Fruit fly (Drosophila melanogaster) whole organism, prepupa: ENCODE measurements around the gene mahe.

Source experiments
- Blimp-1 ChIP-seq: fragments of 200-800 bp; sonication (Bioruptor generic); optimal IDR thresholded peaks from 3 replicates; lab custom pipeline; 2017; ENCODE audit warnings: missing biosample characterization, missing genetic modification characterization, mild to moderate bottlenecking, moderate library complexity, missing genetic modification reagents
- CG10631 ChIP-seq: fragments of 200-800 bp; sonication (Bioruptor generic); optimal IDR thresholded peaks from 2 replicates; lab custom pipeline; 2016; ENCODE audit warnings: missing biosample characterization, missing genetic modification characterization
- CG10669 ChIP-seq: fragments of 200-800 bp; sonication (Bioruptor generic); optimal IDR thresholded peaks from 3 replicates; lab custom pipeline; 2018; ENCODE audit warnings: missing biosample characterization, mild to moderate bottlenecking, missing genetic modification characterization, moderate library complexity
- CG11294 ChIP-seq: fragments of 200-800 bp; sonication (Bioruptor generic); IDR thresholded peaks from 2 replicates; pipeline ENCODE4 v1.3.6; 2022; ENCODE audit warnings: missing biosample characterization, missing genetic modification characterization
- CG15336 ChIP-seq: fragments of 200-800 bp; sonication (Bioruptor generic); IDR thresholded peaks from 2 replicates; pipeline ENCODE4 v1.3.6; 2022; ENCODE audit warnings: missing biosample characterization, missing genetic modification characterization
- CG1621 ChIP-seq: fragments of 200-800 bp; sonication (Bioruptor generic); optimal IDR thresholded peaks from 3 replicates; lab custom pipeline; 2018; ENCODE audit warnings: missing biosample characterization, mild to moderate bottlenecking, missing genetic modification characterization
- CG16779 ChIP-seq: fragments of 200-800 bp; sonication (Bioruptor generic); optimal IDR thresholded peaks from 3 replicates; lab custom pipeline; 2017; ENCODE audit warnings: missing biosample characterization, mild to moderate bottlenecking, missing genetic modification characterization
- CG31627 ChIP-seq: fragments of 200-800 bp; sonication (Bioruptor generic); optimal IDR thresholded peaks from 3 replicates; lab custom pipeline; 2016; ENCODE audit warnings: missing biosample characterization, missing genetic modification characterization
- CG32006 ChIP-seq: fragments of 200-800 bp; sonication (Bioruptor generic); optimal IDR thresholded peaks from 3 replicates; lab custom pipeline; 2017; ENCODE audit warnings: missing biosample characterization, mild to moderate bottlenecking, missing genetic modification characterization
- CG34406 ChIP-seq: fragments of 200-800 bp; sonication (Bioruptor generic); optimal IDR thresholded peaks from 3 replicates; lab custom pipeline; 2016; ENCODE audit warnings: missing biosample characterization, missing genetic modification characterization
- CG3919 ChIP-seq: fragments of 200-800 bp; sonication (Bioruptor generic); optimal IDR thresholded peaks from 3 replicates; lab custom pipeline; 2016; ENCODE audit warnings: missing biosample characterization, missing genetic modification characterization
- CG4318 ChIP-seq: fragments of 200-800 bp; sonication (Bioruptor generic); optimal IDR thresholded peaks from 3 replicates; lab custom pipeline; 2017; ENCODE audit warnings: missing biosample characterization, mild to moderate bottlenecking, missing genetic modification characterization
- CG6163 ChIP-seq: fragments of 200-800 bp; sonication (Bioruptor generic); IDR thresholded peaks from 3 replicates; pipeline ENCODE4 v1.3.6; 2022; ENCODE audit warnings: missing biosample characterization, missing genetic modification characterization
- CG6276 ChIP-seq: fragments of 200-800 bp; sonication (Bioruptor generic); optimal IDR thresholded peaks from 2 replicates; lab custom pipeline; 2017; ENCODE audit warnings: missing biosample characterization, mild to moderate bottlenecking, missing genetic modification characterization
- CG6792 ChIP-seq: fragments of 200-800 bp; sonication (Bioruptor generic); optimal IDR thresholded peaks from 3 replicates; lab custom pipeline; 2016; ENCODE audit warnings: missing biosample characterization, missing genetic modification characterization
- CG6854 ChIP-seq: fragments of 200-800 bp; sonication (Bioruptor generic); optimal IDR thresholded peaks from 2 replicates; lab custom pipeline; 2017; ENCODE audit warnings: missing biosample characterization, mild to moderate bottlenecking, missing genetic modification characterization
- CG7368 ChIP-seq: fragments of 200-800 bp; sonication (Bioruptor generic); optimal IDR thresholded peaks from 3 replicates; lab custom pipeline; 2016; ENCODE audit warnings: missing biosample characterization, missing genetic modification characterization
- CG8119 ChIP-seq: fragments of 200-800 bp; sonication (Bioruptor generic); IDR thresholded peaks from 3 replicates; pipeline ENCODE4 v1.3.6; 2022; ENCODE audit warnings: missing biosample characterization, missing genetic modification characterization
- CG8319 ChIP-seq: fragments of 200-800 bp; sonication (Bioruptor generic); optimal IDR thresholded peaks from 3 replicates; lab custom pipeline; 2016; ENCODE audit warnings: missing biosample characterization, missing genetic modification characterization
- CG9139 ChIP-seq: fragments of 200-800 bp; sonication (Bioruptor generic); optimal IDR thresholded peaks from 3 replicates; lab custom pipeline; 2017; ENCODE audit warnings: missing biosample characterization, mild to moderate bottlenecking, missing genetic modification characterization
- Eip75B ChIP-seq: fragments of 200-800 bp; sonication (Bioruptor generic); optimal IDR thresholded peaks from 3 replicates; lab custom pipeline; 2016; ENCODE audit warnings: missing biosample characterization, missing genetic modification characterization
- Eip78C ChIP-seq: fragments of 200-800 bp; sonication (Bioruptor generic); peaks from one replicate; lab custom pipeline; 2016; ENCODE audit warnings: missing biosample characterization, missing genetic modification characterization
- Eip93F ChIP-seq: fragments of 200-800 bp; sonication (Bioruptor generic); optimal IDR thresholded peaks from 2 replicates; lab custom pipeline; 2016; ENCODE audit warnings: missing biosample characterization, mild to moderate bottlenecking, missing genetic modification characterization
- Ets21C ChIP-seq: fragments of 200-800 bp; sonication (Bioruptor generic); optimal IDR thresholded peaks from 3 replicates; lab custom pipeline; 2016; ENCODE audit warnings: missing biosample characterization, missing genetic modification characterization
- Ets96B ChIP-seq: fragments of 200-800 bp; optimal IDR thresholded peaks from 2 replicates; lab custom pipeline; 2019; ENCODE audit warnings: missing biosample characterization, mild to moderate bottlenecking, missing genetic modification characterization, moderate library complexity
- Gug ChIP-seq: fragments of 200-800 bp; sonication (Bioruptor generic); IDR thresholded peaks from 2 replicates; pipeline ENCODE4 v1.3.6; 2022; ENCODE audit warnings: missing biosample characterization, missing genetic modification characterization
- Hr38 ChIP-seq: sonication (Bioruptor generic); optimal IDR thresholded peaks from 2 replicates; lab custom pipeline; 2016; ENCODE audit warnings: missing biosample characterization, missing genetic modification characterization
- Hr39 ChIP-seq: fragments of 200-800 bp; sonication (Bioruptor generic); optimal IDR thresholded peaks from 2 replicates; lab custom pipeline; 2016; ENCODE audit warnings: missing biosample characterization, missing genetic modification characterization
- Hr4 ChIP-seq: fragments of 200-800 bp; sonication (Bioruptor generic); optimal IDR thresholded peaks from 3 replicates; lab custom pipeline; 2016; ENCODE audit warnings: missing biosample characterization, missing genetic modification characterization
- Lpt ChIP-seq: fragments of 200-800 bp; sonication (Bioruptor generic); optimal IDR thresholded peaks from 3 replicates; lab custom pipeline; 2016; ENCODE audit warnings: missing biosample characterization, missing genetic modification characterization
- OdsH ChIP-seq: fragments of 200-800 bp; sonication (Bioruptor generic); optimal IDR thresholded peaks from 3 replicates; lab custom pipeline; 2016; ENCODE audit warnings: missing biosample characterization, missing genetic modification characterization
- Smox ChIP-seq: fragments of 200-800 bp; sonication (Bioruptor generic); optimal IDR thresholded peaks from 3 replicates; lab custom pipeline; 2016; ENCODE audit warnings: missing biosample characterization, missing genetic modification characterization
- Sox102F ChIP-seq: fragments of 200-800 bp; sonication (Bioruptor generic); optimal IDR thresholded peaks from 2 replicates; lab custom pipeline; 2016; ENCODE audit warnings: missing biosample characterization, mild to moderate bottlenecking, missing genetic modification characterization
- Sox14 ChIP-seq: fragments of 200-800 bp; sonication (Bioruptor generic); optimal IDR thresholded peaks from 3 replicates; lab custom pipeline; 2016; ENCODE audit warnings: missing biosample characterization, missing genetic modification characterization
- Sox15 ChIP-seq: fragments of 200-800 bp; sonication (Bioruptor generic); optimal IDR thresholded peaks from 3 replicates; lab custom pipeline; 2016; ENCODE audit warnings: missing biosample characterization, missing genetic modification characterization
- achi ChIP-seq: fragments of 200-800 bp; sonication (Bioruptor generic); optimal IDR thresholded peaks from 3 replicates; lab custom pipeline; 2016; ENCODE audit warnings: missing biosample characterization, missing genetic modification characterization
- acj6 ChIP-seq: fragments of 200-800 bp; sonication (Bioruptor generic); optimal IDR thresholded peaks from 3 replicates; lab custom pipeline; 2016; ENCODE audit warnings: missing biosample characterization, missing genetic modification characterization
- cyc ChIP-seq: fragments of 200-800 bp; sonication (Bioruptor generic); optimal IDR thresholded peaks from 3 replicates; lab custom pipeline; 2016; ENCODE audit warnings: missing biosample characterization, missing genetic modification characterization
- dac ChIP-seq: fragments of 200-800 bp; sonication (Bioruptor generic); optimal IDR thresholded peaks from 2 replicates; lab custom pipeline; 2017; ENCODE audit warnings: missing biosample characterization, mild to moderate bottlenecking, missing genetic modification characterization
- dsx ChIP-seq: fragments of 200-800 bp; optimal IDR thresholded peaks from 3 replicates; lab custom pipeline; 2019; ENCODE audit warnings: missing biosample characterization, mild to moderate bottlenecking, missing genetic modification characterization, moderate library complexity; ENCODE audit not compliant: poor library complexity, severe bottlenecking
- eg ChIP-seq: fragments of 200-800 bp; sonication (Bioruptor generic); IDR thresholded peaks from 3 replicates; pipeline ENCODE4 v1.3.6; 2022; ENCODE audit warnings: missing biosample characterization, missing genetic modification characterization
- esn ChIP-seq: fragments of 200-800 bp; sonication (Bioruptor generic); optimal IDR thresholded peaks from 2 replicates; lab custom pipeline; 2016; ENCODE audit warnings: missing biosample characterization, mild to moderate bottlenecking, missing genetic modification characterization, moderate library complexity
- fd59A ChIP-seq: fragments of 200-800 bp; sonication (Bioruptor generic); optimal IDR thresholded peaks from 2 replicates; lab custom pipeline; 2017; ENCODE audit warnings: missing biosample characterization, mild to moderate bottlenecking, missing genetic modification characterization, missing genetic modification reagents
- fd85E ChIP-seq: fragments of 200-800 bp; sonication (Bioruptor generic); optimal IDR thresholded peaks from 3 replicates; lab custom pipeline; 2016; ENCODE audit warnings: missing biosample characterization, missing genetic modification characterization
- fkh ChIP-seq: fragments of 200-800 bp; sonication (Bioruptor generic); optimal IDR thresholded peaks from 3 replicates; lab custom pipeline; 2017; ENCODE audit warnings: missing biosample characterization, mild to moderate bottlenecking, missing genetic modification characterization, moderate library complexity
- lz ChIP-seq: fragments of 200-800 bp; sonication (Bioruptor generic); optimal IDR thresholded peaks from 3 replicates; lab custom pipeline; 2016; ENCODE audit warnings: missing biosample characterization, missing genetic modification characterization
- net ChIP-seq: fragments of 200-800 bp; sonication (Bioruptor generic); optimal IDR thresholded peaks from 3 replicates; lab custom pipeline; 2016; ENCODE audit warnings: missing biosample characterization, missing genetic modification characterization
- salr ChIP-seq, 2 experiments: fragments of 200-800 bp; sonication (Bioruptor generic); optimal IDR thresholded peaks; 3 replicates each; lab custom pipeline; 2016 to 2018; ENCODE audit warnings: missing biosample characterization in 2 of 2, missing genetic modification characterization in 2 of 2, mild to moderate bottlenecking in 1 of 2
- spab ChIP-seq: fragments of 200-800 bp; sonication (Bioruptor generic); optimal IDR thresholded peaks from 2 replicates; lab custom pipeline; 2017; ENCODE audit warnings: missing biosample characterization, mild to moderate bottlenecking, missing genetic modification characterization, missing genetic modification reagents
- ss ChIP-seq, 2 experiments: fragments of 200-800 bp; sonication (Bioruptor generic); optimal IDR thresholded peaks; 2 replicates in 1 of 2; 3 replicates in 1 of 2; lab custom pipeline; 2017 to 2018; ENCODE audit warnings: mild to moderate bottlenecking in 2 of 2, missing biosample characterization in 2 of 2, missing genetic modification characterization in 2 of 2, moderate library complexity in 1 of 2
- vri ChIP-seq: fragments of 200-800 bp; sonication (Bioruptor generic); optimal IDR thresholded peaks from 3 replicates; lab custom pipeline; 2016; ENCODE audit warnings: missing biosample characterization, mild to moderate bottlenecking, missing genetic modification characterization

Gene mahe

DNA sequence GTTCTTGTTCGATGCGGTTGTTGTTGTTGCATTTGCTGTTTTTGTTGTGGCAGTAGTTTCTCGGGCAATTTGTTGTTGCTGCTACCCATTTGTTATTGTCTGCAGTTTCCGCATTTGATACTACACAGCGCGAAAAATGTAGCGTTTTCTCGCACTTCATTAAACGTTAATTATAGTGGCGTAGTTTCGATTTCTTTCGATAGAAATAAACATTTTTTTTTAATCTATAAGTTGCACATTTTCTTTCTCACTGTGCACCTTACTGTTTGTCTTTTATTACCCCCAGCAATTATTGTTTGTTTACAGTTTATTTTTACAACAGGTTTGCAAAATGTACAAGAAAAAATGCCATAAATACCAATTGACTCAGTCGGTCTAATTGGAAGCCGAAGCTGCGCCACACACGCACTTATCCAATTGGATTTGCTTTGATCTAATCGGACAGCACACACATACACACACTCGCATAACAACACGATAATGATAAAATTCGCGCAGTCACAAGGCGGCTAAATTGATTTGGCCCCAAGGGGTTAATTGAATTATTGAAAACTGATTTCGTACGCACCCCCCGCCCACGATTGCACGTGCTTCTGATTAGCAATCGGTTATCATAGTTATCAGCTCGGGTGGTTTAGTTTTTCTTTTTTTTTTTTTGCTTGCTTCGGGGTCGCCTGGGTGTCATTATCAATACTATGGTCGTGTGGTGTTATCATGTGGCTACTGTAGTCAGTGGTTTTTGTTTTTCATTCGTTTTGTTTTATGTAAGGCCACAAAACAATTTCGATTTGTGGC, 34.8 kb upstream of the mahe start:
- TF ChIP-seq Ets96B (tag; lab: Kevin White, UChicago) (no peak), CG6792 (GFP tag; lab: Kevin White, UChicago) (no peak), spab (GFP tag; lab: Kevin White, UChicago) (no peak), fd59A (GFP tag; lab: Kevin White, UChicago) (no peak), esn (GFP tag; lab: Kevin White, UChicago) (no peak), CG7368 (GFP tag; lab: Kevin White, UChicago) (no peak), achi (GFP tag; lab: Kevin White, UChicago) (peak; percentile 2), CG8119 (peak; percentile 60), Hr38 (no peak), Eip93F (GFP tag; lab: Kevin White, UChicago) (no peak), CG10631 (GFP tag; lab: Kevin White, UChicago) (no peak), CG1621 (tag; lab: Kevin White, UChicago) (no peak), Sox14 (GFP tag; lab: Kevin White, UChicago) (no peak), fd85E (no peak), Blimp-1 (GFP tag; lab: Kevin White, UChicago) (no peak), salr (GFP tag; optimal IDR thresholded peaks at IDR 0.05; lab: Kevin White, UChicago) (no peak), CG16779 (tag; lab: Kevin White, UChicago) (no peak), dsx (GFP tag; lab: Kevin White, UChicago) (no peak), CG3919 (GFP tag; lab: Kevin White, UChicago) (peak; percentile 20), Gug (GFP tag; lab: Robert Waterston, UW) (no peak; the same call in 1 of the 2 replicates), Eip78C (GFP tag; lab: Kevin White, UChicago) (peak; percentile 33), CG4318 (GFP tag; lab: Kevin White, UChicago) (no peak), Sox15 (GFP tag; lab: Kevin White, UChicago) (no peak), fkh (no peak), CG34406 (GFP tag; lab: Kevin White, UChicago) (no peak), CG11294 (GFP tag; lab: Robert Waterston, UW) (no peak), CG6163 (GFP tag; lab: Robert Waterston, UW) (peak; percentile 69), CG6276 (GFP tag; lab: Kevin White, UChicago) (peak; percentile 34), lz (no peak), Hr39 (GFP tag; lab: Kevin White, UChicago) (no peak), CG8319 (GFP tag; lab: Kevin White, UChicago) (no peak), dac (no peak), CG9139 (GFP tag; lab: Kevin White, UChicago) (no peak), CG10669 (no peak), vri (GFP tag; lab: Kevin White, UChicago) (no peak), Smox (GFP tag; lab: Kevin White, UChicago) (no peak), acj6 (GFP tag; lab: Kevin White, UChicago) (no peak), ss (GFP tag; optimal IDR thresholded peaks at IDR 0.05; lab: Kevin White, UChicago) (no peak), CG15336 (peak; percentile 39), Hr4 (no peak), net (no peak), Eip75B (GFP tag; lab: Kevin White, UChicago) (no peak), CG6854 (GFP tag; lab: Kevin White, UChicago) (no peak), OdsH (no peak), Ets21C (no peak), CG31627 (no peak), cyc (GFP tag; lab: Kevin White, UChicago) (no peak), Sox102F (no peak), CG32006 (GFP tag; lab: Kevin White, UChicago) (peak; percentile 55), eg (peak; percentile 68; the same call in 2 of the 3 replicates), Lpt (GFP tag; lab: Kevin White, UChicago) (no peak)
